Worm (Caenorhabditis elegans) whole organism, late embryonic: ENCODE data around the gene hpo-38.

Source experiments
- ceh-14 ChIP-seq: sonication (generic microtip); optimal IDR thresholded peaks from 2 replicates; lab custom pipeline; 2016; ENCODE audit warnings: missing genotype, missing genetic modification characterization, missing compliant biosample characterization
- che-1 ChIP-seq: sonication (generic microtip); optimal IDR thresholded peaks from 2 replicates; lab custom pipeline; 2016; ENCODE audit warnings: mild to moderate bottlenecking, missing genetic modification characterization, missing compliant biosample characterization
- dmd-4 ChIP-seq: sonication (generic microtip); optimal IDR thresholded peaks from 2 replicates; lab custom pipeline; 2016; ENCODE audit warnings: borderline replicate concordance, missing genetic modification characterization, missing compliant biosample characterization
- eyg-1 ChIP-seq: sonication (generic microtip); optimal IDR thresholded peaks from 2 replicates; lab custom pipeline; 2016; ENCODE audit warnings: missing genotype, missing genetic modification characterization, missing compliant biosample characterization
- gmeb-2 ChIP-seq: sonication (generic microtip); optimal IDR thresholded peaks from 2 replicates; lab custom pipeline; 2016; ENCODE audit warnings: missing genetic modification characterization, inconsistent platforms, missing compliant biosample characterization
- hlh-30 ChIP-seq: sonication (generic microtip); optimal IDR thresholded peaks from 2 replicates; lab custom pipeline; 2017; ENCODE audit warnings: antibody characterized with exemption, missing genetic modification characterization, missing compliant biosample characterization; ENCODE audit not compliant: insufficient read depth
- nhr-11 ChIP-seq: fragments of 150-350 bp; optimal IDR thresholded peaks from 2 replicates; lab custom pipeline; 2014; ENCODE audit warnings: missing biosample characterization, missing genetic modification characterization
- tbx-2 ChIP-seq: sonication (generic microtip); optimal IDR thresholded peaks from 2 replicates; lab custom pipeline; 2016; ENCODE audit warnings: missing genetic modification characterization, missing compliant biosample characterization
- unc-3 ChIP-seq, 2 experiments: fragments of 200-800 bp in 1 of 2; sonication (Bioruptor generic) in 1 of 2; sonication (generic microtip) in 1 of 2; conservative IDR thresholded peaks in 1 of 2; optimal IDR thresholded peaks in 1 of 2; 2 replicates each; pipeline versions ENCODE4 v1.3.6 to Lab custom; 2016 to 2022; ENCODE audit warnings: missing compliant biosample characterization in 2 of 2, missing genetic modification characterization in 2 of 2, missing genetic modification reagents in 1 of 2
- unc-86 ChIP-seq: sonication (generic microtip); optimal IDR thresholded peaks from 2 replicates; lab custom pipeline; 2016; ENCODE audit warnings: missing genetic modification characterization, missing compliant biosample characterization

ce11 chrIII:254235-254634 lies 24.0 kb downstream of the hpo-38 start, which contains the start of gene Y50D7A.3:
- no peak for TF ChIP-seq unc-86
- no peak for TF ChIP-seq che-1 (tag; lab: Kevin White, UChicago)
- no peak for TF ChIP-seq dmd-4 (tag; lab: Kevin White, UChicago)
- no peak for TF ChIP-seq unc-3 (GFP tag; conservative IDR thresholded peaks at IDR 0.05; lab: Robert Waterston, UW)
- no peak for TF ChIP-seq unc-3 (tag; optimal IDR thresholded peaks at IDR 0.05; lab: Kevin White, UChicago)
- TF ChIP-seq eyg-1 (tag; lab: Kevin White, UChicago): no peak
- no peak for TF ChIP-seq ceh-14 (tag; lab: Kevin White, UChicago)
- TF ChIP-seq hlh-30 (tag; lab: Kevin White, UChicago): no peak
- no peak for TF ChIP-seq tbx-2 (tag; lab: Kevin White, UChicago)
- no peak for TF ChIP-seq nhr-11
- no peak for TF ChIP-seq gmeb-2 (tag; lab: Kevin White, UChicago)
